Worm (Caenorhabditis elegans): Measurements from ENCODE around the gene alp-1.

DNA sequence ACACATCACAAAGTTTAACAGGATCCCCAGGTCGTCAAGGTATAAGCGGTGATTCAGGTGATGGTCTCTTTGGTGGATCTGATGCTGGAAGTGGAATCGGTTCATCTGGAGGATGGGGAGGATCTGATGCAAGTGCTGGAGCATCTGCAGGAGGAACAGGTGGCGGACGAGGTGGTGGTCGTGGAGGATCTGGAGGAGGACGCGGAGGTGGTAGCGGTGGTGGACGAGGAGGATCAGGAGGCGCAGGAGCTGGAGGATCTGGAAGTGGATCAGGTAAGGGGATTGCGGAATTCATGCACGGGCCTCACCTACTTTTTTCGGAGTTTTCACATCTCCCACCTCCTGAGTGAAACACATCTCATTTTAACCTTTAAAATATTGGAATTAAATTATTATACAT is 35.7 kb upstream of the alp-1 start:
- TF ChIP-seq unc-62 (GFP tag; optimal IDR thresholded peaks at IDR 0.05) (no peak), nhr-28 (tag; optimal IDR thresholded peaks at IDR 0.05) (no peak), lsy-2 (tag; optimal IDR thresholded peaks at IDR 0.05) (no peak), hlh-1 (tag; optimal IDR thresholded peaks at IDR 0.05) (no peak)
